Worm (Caenorhabditis elegans) whole organism, early embryonic: ENCODE measurements around the gene W08A12.2.

Source experiments
- F13C5.2 ChIP-seq: sonication (generic microtip); optimal IDR thresholded peaks from 2 replicates; lab custom pipeline; 2017; ENCODE audit warnings: mild to moderate bottlenecking, missing genetic modification characterization, inconsistent platforms, missing compliant biosample characterization
- aly-1 ChIP-seq: sonication (generic microtip); optimal IDR thresholded peaks from 2 replicates; lab custom pipeline; 2016; ENCODE audit warnings: missing genetic modification characterization, missing compliant biosample characterization
- ama-1 ChIP-seq: fragments of 150-350 bp; optimal IDR thresholded peaks from 2 replicates; lab custom pipeline; 2014
- ceh-13 ChIP-seq: fragments of 200-800 bp; sonication (Bioruptor generic); optimal IDR thresholded peaks from 2 replicates; lab custom pipeline; 2018; ENCODE audit warnings: mild to moderate bottlenecking, missing genetic modification characterization, missing compliant biosample characterization
- ceh-36 ChIP-seq: sonication (generic microtip); optimal IDR thresholded peaks from 2 replicates; lab custom pipeline; 2016; ENCODE audit warnings: missing genetic modification characterization, inconsistent platforms, missing compliant biosample characterization
- ets-7 ChIP-seq: sonication (generic microtip); optimal IDR thresholded peaks from 2 replicates; lab custom pipeline; 2016; ENCODE audit warnings: missing genotype, missing genetic modification characterization, missing compliant biosample characterization
- flt-1 ChIP-seq: fragments of 200-800 bp; sonication (Bioruptor generic); IDR thresholded peaks from 2 replicates; pipeline ENCODE4 v1.3.6; 2022; ENCODE audit warnings: missing genetic modification characterization, missing compliant biosample characterization
- hmbx-1 ChIP-seq: sonication (generic microtip); optimal IDR thresholded peaks from 2 replicates; lab custom pipeline; 2016; ENCODE audit warnings: mild to moderate bottlenecking, missing genetic modification characterization, missing compliant biosample characterization
- hmg-4 ChIP-seq: fragments of 200-800 bp; sonication (Bioruptor generic); optimal IDR thresholded peaks from 2 replicates; lab custom pipeline; 2018; ENCODE audit warnings: mild to moderate bottlenecking, missing genetic modification characterization, missing compliant biosample characterization
- pes-1 ChIP-seq: fragments of 200-800 bp; sonication (Bioruptor generic); IDR thresholded peaks from 2 replicates; pipeline ENCODE4 v1.3.6; 2022; ENCODE audit warnings: missing genetic modification reagents, missing genetic modification characterization, missing compliant biosample characterization
- sea-1 ChIP-seq: fragments of 200-800 bp; sonication (Bioruptor generic); conservative IDR thresholded peaks from 2 replicates; pipeline ENCODE4 v1.3.6; 2022; ENCODE audit warnings: missing genetic modification characterization, missing compliant biosample characterization
- tbx-11 ChIP-seq: fragments of 200-800 bp; sonication (Bioruptor generic); IDR thresholded peaks from 2 replicates; pipeline ENCODE4 v1.3.6; 2022; ENCODE audit warnings: missing genetic modification characterization, missing compliant biosample characterization
- tbx-37 ChIP-seq: fragments of 200-800 bp; sonication (Bioruptor generic); conservative IDR thresholded peaks from 2 replicates; pipeline ENCODE4 v1.3.6; 2022; ENCODE audit warnings: missing genetic modification reagents, missing genetic modification characterization, missing compliant biosample characterization
- tra-4 ChIP-seq: sonication (generic microtip); optimal IDR thresholded peaks from 2 replicates; lab custom pipeline; 2017; ENCODE audit warnings: missing genetic modification characterization, missing compliant biosample characterization

DNA sequence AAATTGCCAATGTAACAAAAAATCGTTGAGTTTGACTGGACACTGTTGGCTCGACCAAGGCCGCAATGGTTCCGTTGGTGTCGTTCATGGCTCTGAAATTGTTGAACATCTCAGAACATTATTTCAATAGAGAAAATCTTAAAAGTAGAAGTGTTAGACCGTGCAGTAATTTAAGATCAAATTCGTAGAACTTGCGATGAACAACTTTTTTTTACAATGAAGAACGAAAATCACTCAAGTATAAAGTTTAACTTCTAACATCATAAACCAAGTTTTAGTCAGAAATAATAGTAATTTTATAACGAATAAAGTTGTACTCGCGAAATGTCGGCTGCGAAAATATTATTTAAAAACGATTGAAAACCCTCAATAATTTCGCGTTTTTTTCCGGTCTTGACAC, 48.6 kb downstream of the W08A12.2 start, which contains the start of gene srx-41:
- TF ChIP-seq ama-1 (no peak), ets-7 (tag; lab: Kevin White, UChicago) (no peak), tra-4 (tag; lab: Kevin White, UChicago) (no peak), ceh-13 (no peak), sea-1 (no peak), ceh-36 (tag; lab: Kevin White, UChicago) (no peak), aly-1 (tag; lab: Kevin White, UChicago) (no peak), tbx-11 (GFP tag; lab: Robert Waterston, UW) (no peak), flt-1 (GFP tag; lab: Robert Waterston, UW) (no peak), hmbx-1 (tag; lab: Kevin White, UChicago) (no peak), F13C5.2 (no peak), pes-1 (GFP tag; lab: Robert Waterston, UW) (no peak), hmg-4 (GFP tag; lab: Kevin White, UChicago) (no peak), tbx-37 (GFP tag; lab: Robert Waterston, UW) (no peak)
